Fruit fly (Drosophila melanogaster) whole organism, wandering third instar larva: ENCODE data around the gene RpS28-like.

Experiments
- Dif ChIP-seq: fragments of 200-275, 200-300 bp; sonication (Bioruptor generic); optimal IDR thresholded peaks from 2 replicates; lab custom pipeline; 2018; ENCODE audit warnings: missing biosample characterization, missing genetic modification characterization; ENCODE audit not compliant: partially characterized antibody
- Hr78 ChIP-seq: fragments of >200 bp; optimal IDR thresholded peaks from 2 replicates; lab custom pipeline; 2017; ENCODE audit warnings: missing biosample characterization, missing genetic modification characterization
- OdsH ChIP-seq: fragments of 200-800 bp; sonication (Bioruptor generic); optimal IDR thresholded peaks from 2 replicates; lab custom pipeline; 2016; ENCODE audit warnings: missing biosample characterization, mild to moderate bottlenecking, missing genetic modification characterization
- brk ChIP-seq: fragments of 200-800 bp; sonication (Bioruptor generic); optimal IDR thresholded peaks from 2 replicates; lab custom pipeline; 2016; ENCODE audit warnings: missing biosample characterization, mild to moderate bottlenecking, missing genetic modification characterization
- psq ChIP-seq: fragments of 200-800 bp; sonication (Bioruptor generic); optimal IDR thresholded peaks from 3 replicates; lab custom pipeline; 2017; ENCODE audit warnings: missing biosample characterization, mild to moderate bottlenecking, missing genetic modification characterization, moderate library complexity
- woc ChIP-seq: sonication (Bioruptor generic); optimal IDR thresholded peaks from 2 replicates; lab custom pipeline; 2016; ENCODE audit warnings: missing biosample characterization, mild to moderate bottlenecking, missing genetic modification characterization

DNA sequence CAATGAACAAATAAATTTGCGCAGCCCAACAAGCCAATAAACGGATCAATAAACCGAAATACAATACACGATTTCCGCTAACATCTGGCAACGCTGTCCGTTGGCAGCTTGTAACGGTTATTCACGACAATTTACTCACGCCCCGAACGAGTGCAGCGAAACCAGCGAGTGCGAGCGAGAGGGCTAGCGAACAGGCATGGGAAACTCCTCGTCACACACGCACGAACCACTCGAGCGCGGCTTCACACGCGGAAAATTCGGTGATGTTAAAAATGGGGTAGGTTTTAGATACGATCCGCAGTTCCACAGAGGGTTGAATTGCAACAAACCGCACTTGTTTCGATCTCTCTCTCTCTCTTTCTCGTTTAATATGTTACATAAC, 23.5 kb downstream of the RpS28-like start:
- TF ChIP-seq Dif (no peak), Hr78 (no peak), brk (GFP tag; lab: Kevin White, UChicago) (no peak), OdsH (GFP tag; lab: Kevin White, UChicago) (no peak), psq (GFP tag; lab: Kevin White, UChicago) (no peak), woc (GFP tag; lab: Kevin White, UChicago) (no peak)
